Worm (Caenorhabditis elegans): Measurements from ENCODE around the gene eif-2Balpha.

- TF ChIP-seq snpc-3.4 (tag; optimal IDR thresholded peaks at IDR 0.05), result peak; percentile 37
- no peak for TF ChIP-seq hlh-26 (GFP tag; conservative IDR thresholded peaks at IDR 0.05)
- no peak for TF ChIP-seq F23B12.7 (tag; optimal IDR thresholded peaks at IDR 0.05; ENCODE audit: insufficient read depth)
- no peak for TF ChIP-seq lag-1 (GFP tag; IDR thresholded peaks at IDR 0.05)
- TF ChIP-seq Y95B8A.8 (GFP tag; IDR thresholded peaks at IDR 0.05), result no peak
- no peak for TF ChIP-seq lin-54 (GFP tag; optimal IDR thresholded peaks at IDR 0.05)
- TF ChIP-seq lsy-27 (tag; optimal IDR thresholded peaks at IDR 0.05; ENCODE audit: borderline replicate concordance, insufficient read depth), result no peak
- no peak for TF ChIP-seq ceh-27 (GFP tag; optimal IDR thresholded peaks at IDR 0.05)
- no peak for TF ChIP-seq C17E4.6 (GFP tag; IDR thresholded peaks at IDR 0.05)
Observed at ce11 chrIII:9559381-9559881, 16.5 kb downstream of the eif-2Balpha start, which contains the start of gene C48B4.7.

All from whole organism, young adult.